Worm (Caenorhabditis elegans) whole organism, L1 larva: ENCODE measurements around the gene R05H5.7.

Source experiments
- C04F5.9 ChIP-seq: sonication (generic microtip); optimal IDR thresholded peaks from 2 replicates; lab custom pipeline; 2016; ENCODE audit warnings: missing genetic modification characterization, missing compliant biosample characterization
- C34B4.2 ChIP-seq: sonication (generic microtip); optimal IDR thresholded peaks from 2 replicates; lab custom pipeline; 2017; ENCODE audit warnings: mild to moderate bottlenecking, missing genetic modification characterization, missing compliant biosample characterization
- Y116A8C.19 ChIP-seq: sonication (generic microtip); optimal IDR thresholded peaks from 2 replicates; lab custom pipeline; 2016; ENCODE audit warnings: missing compliant biosample characterization, missing genetic modification characterization, borderline replicate concordance
- aha-1 ChIP-seq: fragments of 150-350 bp; optimal IDR thresholded peaks from 2 replicates; lab custom pipeline; 2014; ENCODE audit warnings: missing biosample characterization, missing genetic modification characterization
- alr-1 ChIP-seq: fragments of 200-800 bp; sonication (Bioruptor generic); optimal IDR thresholded peaks from 2 replicates; lab custom pipeline; 2018; ENCODE audit warnings: borderline replicate concordance, mild to moderate bottlenecking, missing genetic modification characterization, missing compliant biosample characterization
- blmp-1 ChIP-seq: fragments of 150-350 bp; optimal IDR thresholded peaks from 2 replicates; lab custom pipeline; 2014; ENCODE audit warnings: missing biosample characterization, missing genetic modification characterization
- ceh-8 ChIP-seq: fragments of 200-800 bp; sonication (Bioruptor generic); optimal IDR thresholded peaks from 2 replicates; lab custom pipeline; 2018; ENCODE audit warnings: mild to moderate bottlenecking, missing genetic modification characterization, moderate library complexity, missing compliant biosample characterization
- ceh-82 ChIP-seq, 3 experiments: fragments of 150-350 bp in 1 of 3; sonication (generic microtip) in 2 of 3; optimal IDR thresholded peaks; 2 replicates each; lab custom pipeline; 2014 to 2017; ENCODE audit warnings: missing biosample characterization in 3 of 3, missing genetic modification characterization in 3 of 3
- ceh-90 ChIP-seq: sonication (generic microtip); optimal IDR thresholded peaks from 2 replicates; lab custom pipeline; 2016; ENCODE audit warnings: missing genetic modification characterization, missing compliant biosample characterization
- ces-1 ChIP-seq: fragments of 150-350 bp; optimal IDR thresholded peaks from 2 replicates; lab custom pipeline; 2014; ENCODE audit warnings: missing biosample characterization, missing genetic modification reagents, missing genetic modification characterization
- dsc-1 ChIP-seq: sonication (generic microtip); optimal IDR thresholded peaks from 2 replicates; lab custom pipeline; 2016; ENCODE audit warnings: mild to moderate bottlenecking, missing genetic modification characterization, missing compliant biosample characterization
- efl-3 ChIP-seq: fragments of 200-800 bp; sonication (Bioruptor generic); optimal IDR thresholded peaks from 2 replicates; lab custom pipeline; 2018; ENCODE audit warnings: mild to moderate bottlenecking, missing genetic modification characterization, missing compliant biosample characterization
- egl-27 ChIP-seq, 2 experiments: fragments of 150-350 bp in 1 of 2; sonication (generic microtip); optimal IDR thresholded peaks; 3 replicates each; lab custom pipeline; 2017 to 2018; ENCODE audit warnings: missing biosample characterization in 2 of 2, missing genetic modification characterization in 2 of 2, missing genetic modification reagents in 2 of 2
- elt-2 ChIP-seq: sonication (generic microtip); optimal IDR thresholded peaks from 2 replicates; lab custom pipeline; 2016; ENCODE audit warnings: missing genetic modification characterization, mild to moderate bottlenecking, inconsistent platforms, missing compliant biosample characterization, missing genetic modification reagents
- fkh-10 ChIP-seq: sonication (generic microtip); optimal IDR thresholded peaks from 2 replicates; lab custom pipeline; 2017; ENCODE audit warnings: missing biosample characterization, missing genetic modification reagents, missing genetic modification characterization
- fkh-8 ChIP-seq: sonication (generic microtip); optimal IDR thresholded peaks from 2 replicates; lab custom pipeline; 2016; ENCODE audit warnings: mild to moderate bottlenecking, missing genetic modification characterization, missing compliant biosample characterization
- fos-1 ChIP-seq: fragments of 150-350 bp; optimal IDR thresholded peaks from 2 replicates; lab custom pipeline; 2014; ENCODE audit warnings: missing biosample characterization, missing genetic modification characterization
- grh-1 ChIP-seq: fragments of 200-800 bp; sonication (Bioruptor generic); IDR thresholded peaks from 2 replicates; pipeline ENCODE4 v1.3.6; 2022; ENCODE audit warnings: missing genetic modification reagents, missing genetic modification characterization, missing compliant biosample characterization
- hlh-17 ChIP-seq: fragments of 200-800 bp; sonication (Bioruptor generic); optimal IDR thresholded peaks from 2 replicates; lab custom pipeline; 2018; ENCODE audit warnings: missing genetic modification characterization, mild to moderate bottlenecking, missing compliant biosample characterization, moderate library complexity, borderline replicate concordance
- hlh-4 ChIP-seq: sonication (generic microtip); optimal IDR thresholded peaks from 2 replicates; lab custom pipeline; 2016; ENCODE audit warnings: mild to moderate bottlenecking, missing genetic modification characterization, missing compliant biosample characterization
- hpl-2 ChIP-seq: fragments of 150-350 bp; optimal IDR thresholded peaks from 2 replicates; lab custom pipeline; 2014; ENCODE audit warnings: missing biosample characterization, missing genetic modification reagents, missing genetic modification characterization
- irx-1 ChIP-seq: sonication (generic microtip); optimal IDR thresholded peaks from 2 replicates; lab custom pipeline; 2016; ENCODE audit warnings: missing genetic modification characterization, missing compliant biosample characterization
- jun-1 ChIP-seq: fragments of 150-350 bp; optimal IDR thresholded peaks from 2 replicates; lab custom pipeline; 2014; ENCODE audit warnings: missing biosample characterization, missing genetic modification reagents, missing genetic modification characterization
- lin-14 ChIP-seq: fragments of 200-800 bp; sonication (Bioruptor generic); optimal IDR thresholded peaks from 2 replicates; lab custom pipeline; 2018; ENCODE audit warnings: mild to moderate bottlenecking, missing genetic modification characterization, moderate library complexity, missing compliant biosample characterization
- lin-35 ChIP-seq, 2 experiments: fragments of 150-350 bp; optimal IDR thresholded peaks; 2 replicates each; lab custom pipeline; 2014; ENCODE audit warnings: missing biosample characterization in 2 of 2, missing genetic modification characterization in 2 of 2, missing genetic modification reagents in 2 of 2
- lin-39 ChIP-seq: fragments of 150-350 bp; optimal IDR thresholded peaks from 2 replicates; lab custom pipeline; 2014; ENCODE audit warnings: missing biosample characterization, missing genetic modification reagents, missing genetic modification characterization
- lir-3 ChIP-seq: sonication (generic microtip); optimal IDR thresholded peaks from 2 replicates; lab custom pipeline; 2016; ENCODE audit warnings: mild to moderate bottlenecking, missing genetic modification characterization, moderate library complexity, missing compliant biosample characterization; ENCODE audit not compliant: poor library complexity
- lsy-2 ChIP-seq, 2 experiments: fragments of 150-350 bp; optimal IDR thresholded peaks; 2 replicates each; lab custom pipeline; 2014; ENCODE audit warnings: missing biosample characterization in 2 of 2, missing genetic modification characterization in 2 of 2
- mab-9 ChIP-seq: fragments of 200-800 bp; sonication (Bioruptor generic); IDR thresholded peaks from 2 replicates; pipeline ENCODE4 v1.3.6; 2022; ENCODE audit warnings: missing genetic modification reagents, missing genetic modification characterization, missing compliant biosample characterization
- nhr-11 ChIP-seq: fragments of 150-350 bp; optimal IDR thresholded peaks from 2 replicates; lab custom pipeline; 2014; ENCODE audit warnings: missing biosample characterization, missing genetic modification characterization
- nhr-12 ChIP-seq: sonication (generic microtip); optimal IDR thresholded peaks from 2 replicates; lab custom pipeline; 2017; ENCODE audit warnings: missing biosample characterization, missing genetic modification characterization
- nhr-19 ChIP-seq: fragments of 200-800 bp; sonication (Bioruptor generic); conservative IDR thresholded peaks from 2 replicates; pipeline ENCODE4 v1.3.6; 2022; ENCODE audit warnings: missing genetic modification characterization, missing compliant biosample characterization
- nhr-20 ChIP-seq: sonication (generic microtip); optimal IDR thresholded peaks from 2 replicates; lab custom pipeline; 2016; ENCODE audit warnings: mild to moderate bottlenecking, missing genetic modification characterization, missing compliant biosample characterization
- nhr-237 ChIP-seq: fragments of 150-350 bp; optimal IDR thresholded peaks from 2 replicates; lab custom pipeline; 2014; ENCODE audit warnings: missing biosample characterization, missing genetic modification characterization
- nhr-28 ChIP-seq: fragments of 150-350 bp; optimal IDR thresholded peaks from 2 replicates; lab custom pipeline; 2014; ENCODE audit warnings: missing biosample characterization, missing genetic modification characterization
- nhr-71 ChIP-seq: sonication (generic microtip); optimal IDR thresholded peaks from 2 replicates; lab custom pipeline; 2016; ENCODE audit warnings: mild to moderate bottlenecking, missing genetic modification characterization, moderate library complexity, missing compliant biosample characterization
- nhr-84 ChIP-seq: sonication (generic microtip); optimal IDR thresholded peaks from 2 replicates; lab custom pipeline; 2017; ENCODE audit warnings: missing biosample characterization, missing genetic modification characterization
- pag-3 ChIP-seq: sonication (generic microtip); optimal IDR thresholded peaks from 2 replicates; lab custom pipeline; 2017; ENCODE audit warnings: missing genetic modification characterization, mild to moderate bottlenecking, missing compliant biosample characterization, antibody characterized with exemption, borderline replicate concordance; ENCODE audit not compliant: insufficient read depth
- pax-3 ChIP-seq: fragments of 200-800 bp; sonication (Bioruptor generic); optimal IDR thresholded peaks from 2 replicates; lab custom pipeline; 2018; ENCODE audit warnings: mild to moderate bottlenecking, missing genetic modification characterization, moderate library complexity, missing compliant biosample characterization
- pqm-1 ChIP-seq: sonication (generic microtip); optimal IDR thresholded peaks from 3 replicates; lab custom pipeline; 2017; ENCODE audit warnings: missing biosample characterization, missing genetic modification characterization
- skn-1 ChIP-seq: fragments of 150-350 bp; optimal IDR thresholded peaks from 2 replicates; lab custom pipeline; 2014; ENCODE audit warnings: missing biosample characterization, missing genetic modification characterization
- snu-23 ChIP-seq: sonication (generic microtip); optimal IDR thresholded peaks from 2 replicates; lab custom pipeline; 2016; ENCODE audit warnings: missing genetic modification characterization, missing compliant biosample characterization
- sox-4 ChIP-seq: sonication (generic microtip); optimal IDR thresholded peaks from 2 replicates; lab custom pipeline; 2016; ENCODE audit warnings: missing genetic modification characterization, missing compliant biosample characterization
- sup-37 ChIP-seq: fragments of 200-800 bp; sonication (Bioruptor generic); optimal IDR thresholded peaks from 2 replicates; lab custom pipeline; 2018; ENCODE audit warnings: mild to moderate bottlenecking, missing genetic modification characterization, missing compliant biosample characterization
- tlp-1 ChIP-seq: fragments of 150-350 bp; optimal IDR thresholded peaks from 2 replicates; lab custom pipeline; 2014; ENCODE audit warnings: missing biosample characterization, missing genetic modification characterization
- unc-130 ChIP-seq: fragments of 150-350 bp; optimal IDR thresholded peaks from 2 replicates; lab custom pipeline; 2017; ENCODE audit warnings: missing biosample characterization, missing genetic modification characterization, inconsistent platforms
- unc-30 ChIP-seq: sonication (generic microtip); optimal IDR thresholded peaks from 2 replicates; lab custom pipeline; 2017; ENCODE audit warnings: missing biosample characterization, missing genetic modification characterization
- unc-86 ChIP-seq: sonication (generic microtip); optimal IDR thresholded peaks from 2 replicates; lab custom pipeline; 2016; ENCODE audit warnings: missing genetic modification characterization, missing compliant biosample characterization
- vab-15 ChIP-seq: sonication (generic microtip); optimal IDR thresholded peaks from 2 replicates; lab custom pipeline; 2017; ENCODE audit warnings: missing genotype, mild to moderate bottlenecking, missing genetic modification characterization, missing compliant biosample characterization
- zip-4 ChIP-seq: fragments of 200-800 bp; sonication (Bioruptor generic); optimal IDR thresholded peaks from 2 replicates; lab custom pipeline; 2018; ENCODE audit warnings: mild to moderate bottlenecking, missing genetic modification characterization, moderate library complexity, missing compliant biosample characterization
- ztf-11 ChIP-seq, 2 experiments: sonication (generic microtip); optimal IDR thresholded peaks; 2 replicates each; lab custom pipeline; 2016 to 2017; ENCODE audit warnings: missing genetic modification characterization in 2 of 2, missing biosample characterization in 1 of 2, missing compliant biosample characterization in 1 of 2

R05H5.7 gene

DNA sequence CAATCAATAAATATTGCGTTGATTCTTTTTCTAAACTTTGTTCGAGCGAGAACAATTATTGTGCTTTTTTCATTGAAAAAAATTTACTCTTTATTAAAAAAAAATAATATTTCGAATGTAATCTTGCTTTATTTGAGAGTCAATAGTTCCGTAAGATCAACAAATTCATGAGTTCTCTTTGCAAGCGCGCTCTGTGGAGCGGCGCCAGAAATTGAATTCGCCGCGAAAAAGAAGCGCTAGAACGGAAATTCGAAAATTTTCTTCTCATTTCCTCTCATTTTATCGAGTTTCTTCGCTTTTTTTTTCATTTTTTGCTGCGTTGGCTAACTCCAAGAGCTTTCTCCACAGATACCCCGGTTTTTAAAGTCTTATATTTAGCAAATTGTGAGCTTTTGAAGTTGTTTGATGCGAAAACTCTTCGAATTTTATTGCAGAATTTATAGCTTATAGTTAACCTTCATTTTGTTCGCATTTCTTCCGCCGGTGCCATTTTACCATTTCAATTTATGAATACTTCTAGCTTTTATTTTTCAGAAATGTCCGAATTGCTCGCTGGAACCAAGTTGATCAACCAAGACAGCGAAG, 4.9 kb downstream of the R05H5.7 start, which contains the start of gene R05H5.3 (continued):
- TF ChIP-seq nhr-19 (GFP tag; lab: Robert Waterston, UW) (no peak), fkh-8 (tag; lab: Kevin White, UChicago) (no peak), hpl-2 (GFP tag; lab: Kevin White, UChicago) (no peak), pag-3 (tag; lab: Kevin White, UChicago) (no peak), blmp-1 (tag; lab: Kevin White, UChicago) (peak; percentile 51), aha-1 (tag; lab: Kevin White, UChicago) (no peak), nhr-28 (tag; lab: Kevin White, UChicago) (no peak), skn-1 (tag; lab: Kevin White, UChicago) (peak; percentile 67), ces-1 (GFP tag; lab: Kevin White, UChicago) (peak; percentile 32), sup-37 (no peak), dsc-1 (tag; lab: Kevin White, UChicago) (no peak), nhr-71 (tag; lab: Kevin White, UChicago) (no peak), hlh-4 (tag; lab: Kevin White, UChicago) (no peak), irx-1 (tag; lab: Kevin White, UChicago) (no peak), lin-35 (GFP tag; optimal IDR thresholded peaks at IDR 0.05; lab: Kevin White, UChicago) (peak; percentile 77 to 92), snu-23 (GFP tag; lab: Kevin White, UChicago) (no peak), vab-15 (no peak), C34B4.2 (tag; lab: Kevin White, UChicago) (no peak), grh-1 (GFP tag; lab: Robert Waterston, UW) (no peak), mab-9 (GFP tag; lab: Robert Waterston, UW) (no peak), fkh-10 (peak; percentile 75), hlh-17 (GFP tag; lab: Kevin White, UChicago) (no peak), nhr-12 (tag; lab: Kevin White, UChicago) (no peak), alr-1 (tag; lab: Kevin White, UChicago) (no peak), lin-39 (tag; lab: Kevin White, UChicago) (no peak), lir-3 (tag; lab: Kevin White, UChicago) (peak; percentile 37), sox-4 (tag; lab: Kevin White, UChicago) (no peak), pax-3 (tag; lab: Kevin White, UChicago) (no peak), unc-30 (tag; lab: Kevin White, UChicago) (no peak), elt-2 (no peak), lin-14 (GFP tag; lab: Kevin White, UChicago) (peak; percentile 68), nhr-20 (tag; lab: Kevin White, UChicago) (peak; percentile 42), ztf-11 (tag; optimal IDR thresholded peaks at IDR 0.05; lab: Kevin White, UChicago) (no peak), unc-130 (no peak), ceh-90 (tag; lab: Kevin White, UChicago) (no peak), zip-4 (no peak), jun-1 (tag; lab: Kevin White, UChicago) (no peak), nhr-237 (no peak), pqm-1 (tag; lab: Kevin White, UChicago) (no peak), fos-1 (no peak), Y116A8C.19 (no peak), tlp-1 (tag; lab: Kevin White, UChicago) (no peak), ceh-8 (no peak), lsy-2 (tag; optimal IDR thresholded peaks at IDR 0.05; lab: Kevin White, UChicago) (peak; percentile 44 to 86), ceh-82 (tag; optimal IDR thresholded peaks at IDR 0.05; lab: Kevin White, UChicago) (peak in 1 of 3 experiments; percentile 66), nhr-84 (tag; lab: Kevin White, UChicago) (no peak), nhr-11 (no peak), egl-27 (tag; optimal IDR thresholded peaks at IDR 0.05; lab: Kevin White, UChicago) (no peak), C04F5.9 (tag; lab: Kevin White, UChicago) (no peak), efl-3 (no peak), unc-86 (tag; lab: Kevin White, UChicago) (no peak)
